Worm (Caenorhabditis elegans): ENCODE data around the gene cln-3.3.

ce11 chrV:8687707-8688106, 4.9 kb downstream of the cln-3.3 start, which contains the start of gene ZC190.8:
- TF ChIP-seq nhr-237 (tag; optimal IDR thresholded peaks at IDR 0.05) (no peak), nhr-11 (tag; optimal IDR thresholded peaks at IDR 0.05) (no peak), sma-9 (GFP tag; optimal IDR thresholded peaks at IDR 0.05) (no peak), sma-9 (tag; optimal IDR thresholded peaks at IDR 0.05) (no peak), mbf-1 (tag; optimal IDR thresholded peaks at IDR 0.05) (no peak), unc-39 (tag; optimal IDR thresholded peaks at IDR 0.05) (no peak), ztf-1 (GFP tag; conservative IDR thresholded peaks at IDR 0.05) (no peak)
